Worm (Caenorhabditis elegans): ENCODE measurements around the gene ins-7.

- TF ChIP-seq him-1 (tag; optimal IDR thresholded peaks at IDR 0.05) (no peak), dao-5 (tag; optimal IDR thresholded peaks at IDR 0.05) (no peak)
Measured at ce11 chrIV:9676535-9676934, 6.1 kb downstream of the ins-7 start.
